Worm (Caenorhabditis elegans): ENCODE results near the gene F45E1.5.

Gene F45E1.5

DNA sequence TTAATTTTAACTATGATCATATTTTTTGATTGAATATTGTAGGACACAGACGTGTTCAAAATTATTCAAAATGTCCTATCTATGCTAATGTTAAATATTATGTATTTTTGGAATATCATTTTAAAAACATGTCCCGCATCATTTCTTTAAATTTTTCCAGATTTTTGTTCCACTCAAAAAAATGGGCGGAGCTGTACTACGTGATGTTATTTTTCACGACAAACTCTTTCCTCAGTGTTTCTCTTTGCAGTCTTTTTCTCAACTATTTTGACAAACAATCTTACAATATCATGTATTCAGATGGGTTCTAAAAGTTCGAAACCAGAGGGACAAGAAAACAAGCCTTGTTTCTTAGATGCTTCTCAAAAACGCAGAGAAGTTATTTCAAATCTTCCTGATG, at the start of gene F45E1.5:
Gene F45E1.5, plus strand, starts transcription at position 301 of the 400 bp plus-strand sequence.
- no peak for TF ChIP-seq med-1 (GFP tag; optimal IDR thresholded peaks at IDR 0.05; ENCODE audit: insufficient read depth)
- no peak for TF ChIP-seq klf-2 (GFP tag; conservative IDR thresholded peaks at IDR 0.05)
- TF ChIP-seq ref-1 (GFP tag; conservative IDR thresholded peaks at IDR 0.05): no peak
- TF ChIP-seq cog-1 (tag; optimal IDR thresholded peaks at IDR 0.05): no peak
- TF ChIP-seq T22C8.4 (GFP tag; IDR thresholded peaks at IDR 0.05): no peak
- no peak for TF ChIP-seq ztf-23 (GFP tag; IDR thresholded peaks at IDR 0.05)
- TF ChIP-seq flt-1 (GFP tag; IDR thresholded peaks at IDR 0.05): no peak
- TF ChIP-seq tab-1 (GFP tag; IDR thresholded peaks at IDR 0.05): no peak
- TF ChIP-seq ztf-29 (GFP tag; IDR thresholded peaks at IDR 0.05): no peak

DNA sequence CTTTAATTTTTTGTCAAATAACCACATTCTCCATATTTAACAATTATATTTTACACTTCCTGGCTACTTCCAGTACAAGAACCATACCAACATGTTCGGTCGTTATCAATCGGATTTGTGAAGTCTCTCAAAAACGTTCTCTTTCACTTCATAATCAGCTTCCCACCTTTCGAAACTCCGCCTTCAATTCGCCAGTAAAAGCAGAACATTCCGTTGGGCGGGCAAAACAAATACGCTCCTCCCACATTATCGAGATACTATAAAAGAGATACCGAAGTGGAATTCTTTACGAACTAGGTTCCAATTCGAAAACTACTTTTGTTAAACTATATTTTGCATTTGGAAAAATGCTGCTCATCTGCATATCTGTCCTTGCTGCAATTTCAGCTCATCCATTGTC, 46.0 kb upstream of the F45E1.5 start, which contains the start of gene zig-3:
Gene zig-3, plus strand, starts transcription at position 301 of the 400 bp plus-strand sequence.
- no peak for TF ChIP-seq cog-1 (tag; optimal IDR thresholded peaks at IDR 0.05)
- no peak for TF ChIP-seq T22C8.4 (GFP tag; IDR thresholded peaks at IDR 0.05)
- TF ChIP-seq klf-2 (GFP tag; conservative IDR thresholded peaks at IDR 0.05): no peak
- no peak for TF ChIP-seq ref-1 (GFP tag; conservative IDR thresholded peaks at IDR 0.05)
- no peak for TF ChIP-seq med-1 (GFP tag; optimal IDR thresholded peaks at IDR 0.05; ENCODE audit: insufficient read depth)
- TF ChIP-seq tab-1 (GFP tag; IDR thresholded peaks at IDR 0.05): no peak
- no peak for TF ChIP-seq ztf-29 (GFP tag; IDR thresholded peaks at IDR 0.05)
- TF ChIP-seq ztf-23 (GFP tag; IDR thresholded peaks at IDR 0.05): no peak

DNA sequence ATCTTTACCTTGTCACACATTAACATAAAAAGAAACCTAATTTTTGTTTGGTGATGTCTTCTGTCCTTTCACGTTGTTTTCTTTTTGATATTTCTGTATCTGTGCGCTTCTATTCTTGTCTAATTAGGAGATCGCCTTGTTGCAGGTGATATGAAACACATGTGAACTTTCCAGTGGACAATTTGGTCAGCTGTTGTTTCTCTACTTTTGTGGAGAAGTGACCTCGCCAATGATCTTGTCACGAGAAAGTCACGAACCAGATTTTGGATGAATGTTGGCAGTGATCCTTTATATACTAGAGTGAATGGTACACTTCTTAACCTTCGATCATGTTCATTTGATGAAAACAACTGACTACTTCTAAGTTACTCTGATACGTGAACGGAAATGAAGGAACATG, 44.0 kb upstream of the F45E1.5 start:
- TF ChIP-seq med-1 (GFP tag; optimal IDR thresholded peaks at IDR 0.05; ENCODE audit: insufficient read depth): no peak
- no peak for TF ChIP-seq cog-1 (tag; optimal IDR thresholded peaks at IDR 0.05)
- TF ChIP-seq flt-1 (GFP tag; IDR thresholded peaks at IDR 0.05): no peak
- TF ChIP-seq ztf-29 (GFP tag; IDR thresholded peaks at IDR 0.05): no peak
- no peak for TF ChIP-seq ztf-23 (GFP tag; IDR thresholded peaks at IDR 0.05)
- no peak for TF ChIP-seq T22C8.4 (GFP tag; IDR thresholded peaks at IDR 0.05)
- TF ChIP-seq ref-1 (GFP tag; conservative IDR thresholded peaks at IDR 0.05): no peak
- TF ChIP-seq klf-2 (GFP tag; conservative IDR thresholded peaks at IDR 0.05): no peak
- no peak for TF ChIP-seq tab-1 (GFP tag; IDR thresholded peaks at IDR 0.05)

DNA sequence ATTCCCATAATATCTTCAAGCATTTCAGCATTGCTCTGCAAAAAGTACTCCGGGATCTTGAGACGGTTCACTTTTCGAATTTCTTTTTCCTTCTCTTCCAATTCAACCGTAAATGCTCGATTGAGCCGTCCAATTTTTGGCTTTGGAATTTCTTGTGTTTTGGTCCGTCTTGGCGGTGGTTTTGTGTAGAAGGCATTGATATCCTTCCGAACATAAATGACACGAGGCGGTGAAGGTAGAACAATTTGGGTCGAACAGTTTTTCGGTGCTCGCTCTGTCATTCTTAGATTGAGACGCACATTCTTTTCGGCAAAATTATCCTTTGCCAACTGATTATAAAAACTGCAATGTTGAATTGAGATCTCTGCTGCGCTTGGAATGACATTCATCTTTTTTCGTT, 33.8 kb upstream of the F45E1.5 start:
- TF ChIP-seq ref-1 (GFP tag; conservative IDR thresholded peaks at IDR 0.05) (no peak), tab-1 (GFP tag; IDR thresholded peaks at IDR 0.05) (no peak), med-1 (GFP tag; optimal IDR thresholded peaks at IDR 0.05; ENCODE audit: insufficient read depth) (no peak), T22C8.4 (GFP tag; IDR thresholded peaks at IDR 0.05) (no peak), ztf-29 (GFP tag; IDR thresholded peaks at IDR 0.05) (no peak), ztf-23 (GFP tag; IDR thresholded peaks at IDR 0.05) (no peak), klf-2 (GFP tag; conservative IDR thresholded peaks at IDR 0.05) (no peak), cog-1 (tag; optimal IDR thresholded peaks at IDR 0.05) (no peak), flt-1 (GFP tag; IDR thresholded peaks at IDR 0.05) (no peak)

DNA sequence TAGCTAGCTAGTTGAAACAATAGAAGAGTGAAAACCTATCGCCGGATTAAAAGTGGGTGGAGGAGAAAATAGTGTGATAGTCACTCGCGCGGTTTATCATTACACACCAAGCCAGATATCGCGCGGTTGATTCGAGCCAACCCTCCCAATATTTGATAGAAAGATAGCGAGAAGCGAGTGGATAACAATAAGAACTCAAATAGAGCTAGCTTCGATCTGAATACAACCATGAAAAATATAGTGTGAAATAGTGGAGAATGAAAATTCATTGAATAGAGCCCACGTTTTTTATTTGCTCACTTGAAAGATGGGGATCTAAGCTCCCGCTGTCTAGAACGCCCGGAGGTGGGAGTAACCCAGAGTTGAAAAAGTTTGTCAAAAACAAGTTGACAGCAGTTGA, 31.5 kb upstream of the F45E1.5 start, which contains the start of gene tnt-3:
Gene tnt-3, minus strand, starts transcription at position 101 of the 400 bp plus-strand sequence.
- no peak for TF ChIP-seq klf-2 (GFP tag; conservative IDR thresholded peaks at IDR 0.05)
- TF ChIP-seq ref-1 (GFP tag; conservative IDR thresholded peaks at IDR 0.05): no peak
- no peak for TF ChIP-seq tab-1 (GFP tag; IDR thresholded peaks at IDR 0.05)
- no peak for TF ChIP-seq cog-1 (tag; optimal IDR thresholded peaks at IDR 0.05)
- TF ChIP-seq flt-1 (GFP tag; IDR thresholded peaks at IDR 0.05): no peak
- no peak for TF ChIP-seq ztf-23 (GFP tag; IDR thresholded peaks at IDR 0.05)
- no peak for TF ChIP-seq med-1 (GFP tag; optimal IDR thresholded peaks at IDR 0.05; ENCODE audit: insufficient read depth)

DNA sequence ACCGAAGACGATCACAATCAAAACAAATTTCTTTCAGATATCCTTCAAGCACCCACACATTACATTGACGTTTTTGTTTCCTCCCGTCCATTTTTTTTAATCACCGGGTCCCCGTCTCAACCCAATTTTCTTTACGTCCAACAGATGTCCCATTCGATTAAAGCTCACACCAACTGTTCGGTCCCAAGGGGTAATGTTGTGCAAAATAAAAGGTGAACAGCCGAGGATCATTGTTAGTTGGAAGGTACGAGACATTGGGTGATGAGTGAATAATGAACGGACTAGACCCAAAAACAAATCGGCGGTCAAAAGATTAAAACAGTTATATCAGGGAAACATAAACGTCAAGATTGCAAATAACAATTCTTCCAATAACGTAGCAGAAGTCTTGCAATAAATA, 31.1 kb upstream of the F45E1.5 start:
- TF ChIP-seq flt-1 (GFP tag; IDR thresholded peaks at IDR 0.05) (no peak), ref-1 (GFP tag; conservative IDR thresholded peaks at IDR 0.05) (no peak), tab-1 (GFP tag; IDR thresholded peaks at IDR 0.05) (no peak), cog-1 (tag; optimal IDR thresholded peaks at IDR 0.05) (no peak), T22C8.4 (GFP tag; IDR thresholded peaks at IDR 0.05) (no peak), klf-2 (GFP tag; conservative IDR thresholded peaks at IDR 0.05) (no peak)

DNA sequence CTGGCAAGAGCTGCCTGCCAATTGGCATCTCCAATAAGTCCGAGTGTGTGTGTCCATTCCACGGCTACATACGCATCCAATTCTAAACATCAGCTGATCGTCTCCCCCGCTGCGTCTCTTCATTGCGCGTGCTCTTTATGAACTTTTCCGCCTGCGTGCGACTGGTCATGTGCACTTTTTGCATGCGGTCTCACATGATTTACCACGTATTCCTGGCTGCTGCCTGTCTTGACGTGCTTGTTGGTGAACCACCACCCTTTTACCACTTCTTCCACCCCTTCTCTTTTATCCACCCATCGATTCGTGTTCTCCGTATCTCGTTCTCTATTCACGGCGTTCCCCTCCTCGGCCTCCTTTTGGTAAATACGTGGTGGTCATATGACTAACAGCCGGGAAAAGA, 24.9 kb upstream of the F45E1.5 start:
- TF ChIP-seq cog-1 (tag; optimal IDR thresholded peaks at IDR 0.05): peak; percentile 77
- TF ChIP-seq ref-1 (GFP tag; conservative IDR thresholded peaks at IDR 0.05): no peak
- 0 out of 2 replicates have a peak, but pooled peaks have one; percentile 55 for TF ChIP-seq flt-1 (GFP tag; IDR thresholded peaks at IDR 0.05)
- TF ChIP-seq T22C8.4 (GFP tag; IDR thresholded peaks at IDR 0.05): peak; percentile 26; the same call in 1 of the 2 replicates
- TF ChIP-seq ztf-29 (GFP tag; IDR thresholded peaks at IDR 0.05): no peak
- peak; percentile 45; the same call in 1 of the 2 replicates for TF ChIP-seq ztf-23 (GFP tag; IDR thresholded peaks at IDR 0.05)

DNA sequence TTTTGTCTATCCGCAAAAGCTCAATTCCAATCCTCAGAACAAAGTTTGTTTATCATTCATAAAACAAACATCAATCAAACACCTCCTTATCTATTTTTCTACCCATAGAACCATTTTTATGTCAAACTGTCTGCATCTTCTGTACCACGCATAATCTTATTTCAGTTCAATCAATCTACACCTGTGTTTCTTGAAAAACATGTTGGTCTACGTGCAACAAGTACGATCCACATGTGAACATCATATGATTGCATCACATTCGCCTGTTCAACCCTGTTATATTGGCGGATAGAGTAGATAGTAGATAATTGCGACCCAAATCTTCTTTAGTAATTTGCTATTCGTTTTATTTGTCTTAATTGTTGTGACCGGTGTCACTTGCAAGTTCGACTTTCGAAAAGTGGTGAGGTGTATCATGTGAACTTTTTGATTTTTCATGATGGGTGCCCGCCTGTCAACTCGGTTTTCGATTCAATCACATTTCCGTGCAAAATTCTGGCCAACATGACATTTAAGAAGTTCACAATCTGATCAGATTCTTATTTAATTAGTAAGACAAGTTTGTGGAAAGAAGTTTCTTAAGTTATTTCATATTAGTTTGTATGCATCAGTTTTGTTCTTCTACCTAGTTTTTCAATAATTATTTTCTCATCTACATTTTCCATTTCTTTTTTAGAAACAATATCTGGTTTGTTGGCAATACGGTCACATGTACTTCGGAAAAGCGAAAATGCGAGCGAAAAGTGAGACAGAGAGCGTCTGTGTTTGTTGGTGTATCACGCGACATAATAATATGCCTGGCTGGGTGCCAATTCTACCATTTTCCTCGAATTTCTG, 24.1 kb upstream of the F45E1.5 start:
- TF ChIP-seq cog-1 (tag; optimal IDR thresholded peaks at IDR 0.05): no peak
- no peak for TF ChIP-seq klf-2 (GFP tag; conservative IDR thresholded peaks at IDR 0.05)
- no peak for TF ChIP-seq flt-1 (GFP tag; IDR thresholded peaks at IDR 0.05)
- no peak for TF ChIP-seq tab-1 (GFP tag; IDR thresholded peaks at IDR 0.05)

DNA sequence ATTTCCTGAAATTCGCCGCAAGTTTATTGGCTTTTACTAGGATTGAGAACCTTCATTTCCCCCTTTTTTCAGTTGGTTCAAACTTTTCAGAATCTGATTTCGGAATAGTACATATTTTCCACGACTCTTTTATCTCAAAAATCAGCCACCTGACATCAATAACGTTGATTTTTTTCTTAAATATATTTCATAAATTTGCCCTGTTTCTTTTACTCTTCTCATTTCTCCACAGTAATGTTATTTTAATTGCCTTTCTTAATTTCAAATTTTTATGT, 23.5 kb upstream of the F45E1.5 start:
- TF ChIP-seq cog-1 (tag; optimal IDR thresholded peaks at IDR 0.05) (no peak), med-1 (GFP tag; optimal IDR thresholded peaks at IDR 0.05; ENCODE audit: insufficient read depth) (no peak), ztf-23 (GFP tag; IDR thresholded peaks at IDR 0.05) (no peak), ztf-29 (GFP tag; IDR thresholded peaks at IDR 0.05) (no peak), klf-2 (GFP tag; conservative IDR thresholded peaks at IDR 0.05) (no peak), flt-1 (GFP tag; IDR thresholded peaks at IDR 0.05) (no peak)

DNA sequence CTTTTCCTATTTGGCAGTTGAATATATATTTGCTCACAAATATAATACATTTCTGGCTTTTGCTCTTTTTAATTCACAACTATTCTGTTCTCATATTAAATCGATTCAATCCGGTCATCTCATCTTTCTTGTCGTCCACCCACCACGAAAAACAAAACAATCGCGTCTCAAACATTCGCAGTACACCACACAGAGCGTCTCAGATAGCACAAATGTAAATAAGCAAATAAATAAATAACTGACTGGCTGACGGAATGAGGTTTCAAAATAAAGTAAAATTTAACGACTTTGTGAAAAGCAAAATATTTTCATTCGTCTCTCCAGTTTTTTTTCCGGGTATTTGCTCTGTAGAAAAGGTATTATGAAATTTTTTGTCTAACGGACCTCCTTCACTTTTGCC, 22.8 kb upstream of the F45E1.5 start:
- TF ChIP-seq flt-1 (GFP tag; IDR thresholded peaks at IDR 0.05) (no peak), med-1 (GFP tag; optimal IDR thresholded peaks at IDR 0.05; ENCODE audit: insufficient read depth) (no peak), klf-2 (GFP tag; conservative IDR thresholded peaks at IDR 0.05) (no peak), cog-1 (tag; optimal IDR thresholded peaks at IDR 0.05) (no peak), ztf-29 (GFP tag; IDR thresholded peaks at IDR 0.05) (no peak), tab-1 (GFP tag; IDR thresholded peaks at IDR 0.05) (no peak), ref-1 (GFP tag; conservative IDR thresholded peaks at IDR 0.05) (no peak), ztf-23 (GFP tag; IDR thresholded peaks at IDR 0.05) (no peak), T22C8.4 (GFP tag; IDR thresholded peaks at IDR 0.05) (no peak)
